Fruit fly (Drosophila melanogaster) whole organism, prepupa: Measurements from ENCODE around the gene CG17197.

Experiments
- CG11294 ChIP-seq: fragments of 200-800 bp; sonication (Bioruptor generic); IDR thresholded peaks from 2 replicates; pipeline ENCODE4 v1.3.6; 2022; ENCODE audit warnings: missing biosample characterization, missing genetic modification characterization
- CG6792 ChIP-seq: fragments of 200-800 bp; sonication (Bioruptor generic); optimal IDR thresholded peaks from 3 replicates; lab custom pipeline; 2016; ENCODE audit warnings: missing biosample characterization, missing genetic modification characterization
- Ets21C ChIP-seq: fragments of 200-800 bp; sonication (Bioruptor generic); optimal IDR thresholded peaks from 3 replicates; lab custom pipeline; 2016; ENCODE audit warnings: missing biosample characterization, missing genetic modification characterization
- Ets96B ChIP-seq: fragments of 200-800 bp; optimal IDR thresholded peaks from 2 replicates; lab custom pipeline; 2019; ENCODE audit warnings: missing biosample characterization, mild to moderate bottlenecking, missing genetic modification characterization, moderate library complexity
- Hr39 ChIP-seq: fragments of 200-800 bp; sonication (Bioruptor generic); optimal IDR thresholded peaks from 2 replicates; lab custom pipeline; 2016; ENCODE audit warnings: missing biosample characterization, missing genetic modification characterization
- OdsH ChIP-seq: fragments of 200-800 bp; sonication (Bioruptor generic); optimal IDR thresholded peaks from 3 replicates; lab custom pipeline; 2016; ENCODE audit warnings: missing biosample characterization, missing genetic modification characterization
- Sox102F ChIP-seq: fragments of 200-800 bp; sonication (Bioruptor generic); optimal IDR thresholded peaks from 2 replicates; lab custom pipeline; 2016; ENCODE audit warnings: missing biosample characterization, mild to moderate bottlenecking, missing genetic modification characterization
- Sox15 ChIP-seq: fragments of 200-800 bp; sonication (Bioruptor generic); optimal IDR thresholded peaks from 3 replicates; lab custom pipeline; 2016; ENCODE audit warnings: missing biosample characterization, missing genetic modification characterization

- TF ChIP-seq Sox102F (GFP tag; lab: Kevin White, UChicago) = no peak
- TF ChIP-seq CG6792 (GFP tag; lab: Kevin White, UChicago) = no peak
- TF ChIP-seq OdsH (GFP tag; lab: Kevin White, UChicago) = no peak
- no peak for TF ChIP-seq Ets21C
- no peak for TF ChIP-seq Ets96B (tag; lab: Kevin White, UChicago)
- TF ChIP-seq CG11294 (GFP tag; lab: Robert Waterston, UW) = no peak
- TF ChIP-seq Hr39 = no peak
- no peak for TF ChIP-seq Sox15 (GFP tag; lab: Kevin White, UChicago)
Measured at dm6 chr3R:25778205-25778604, 3.0 kb upstream of the CG17197 start, which contains the start of gene CG4956.
